Worm (Caenorhabditis elegans): Measurements from ENCODE around the gene gad-3.

- TF ChIP-seq lsy-2 (tag; optimal IDR thresholded peaks at IDR 0.05) (no peak), mep-1 (tag; optimal IDR thresholded peaks at IDR 0.05) (no peak), lin-13 (tag; optimal IDR thresholded peaks at IDR 0.05) (no peak), elt-1 (tag; optimal IDR thresholded peaks at IDR 0.05; ENCODE audit: borderline replicate concordance, insufficient read depth) (no peak), blmp-1 (tag; optimal IDR thresholded peaks at IDR 0.05) (no peak), elt-3 (tag; optimal IDR thresholded peaks at IDR 0.05) (no peak), nhr-12 (tag; optimal IDR thresholded peaks at IDR 0.05) (no peak), unc-62 (GFP tag; optimal IDR thresholded peaks at IDR 0.05) (no peak), sptf-1 (tag; optimal IDR thresholded peaks at IDR 0.05) (no peak), mab-5 (tag; optimal IDR thresholded peaks at IDR 0.05) (no peak), lin-32 (GFP tag; optimal IDR thresholded peaks at IDR 0.05) (no peak)
Observed at ce11 chrV:9217158-9217557, 44.4 kb upstream of the gad-3 start, which contains the start of gene pacs-1.
